Worm (Caenorhabditis elegans) whole organism, L1 larva: ENCODE measurements around the gene csn-5.
A peak's percentile ranks its signal among the peaks of the same experiment; 100 is the strongest.

ENCODE experiments used
- C16A3.4 ChIP-seq: fragments of 150-350 bp; optimal IDR thresholded peaks from 2 replicates; lab custom pipeline; 2014; ENCODE audit warnings: missing biosample characterization, missing genetic modification characterization
- Y116A8C.19 ChIP-seq: sonication (generic microtip); optimal IDR thresholded peaks from 2 replicates; lab custom pipeline; 2016; ENCODE audit warnings: missing compliant biosample characterization, missing genetic modification characterization, borderline replicate concordance
- aly-2 ChIP-seq: fragments of 150-350 bp; optimal IDR thresholded peaks from 2 replicates; lab custom pipeline; 2014; ENCODE audit warnings: missing biosample characterization, missing genetic modification characterization
- efl-1 ChIP-seq, 4 experiments: fragments of 150-350 bp; optimal IDR thresholded peaks in 3 of 4; peaks in 1 of 4; 1 replicate in 1 of 4; 2 replicates in 3 of 4; lab custom pipeline; 2014; ENCODE audit warnings: missing biosample characterization in 2 of 4, missing genetic modification characterization in 2 of 4, missing genetic modification reagents in 2 of 4
- egl-13 ChIP-seq: sonication (generic microtip); optimal IDR thresholded peaks from 2 replicates; lab custom pipeline; 2016; ENCODE audit warnings: missing genotype, missing genetic modification reagents, missing genetic modification characterization, missing compliant biosample characterization
- elt-2 ChIP-seq: sonication (generic microtip); optimal IDR thresholded peaks from 2 replicates; lab custom pipeline; 2016; ENCODE audit warnings: missing genetic modification characterization, mild to moderate bottlenecking, inconsistent platforms, missing compliant biosample characterization, missing genetic modification reagents
- elt-3 ChIP-seq, 6 experiments: fragments of 150-350 bp in 1 of 6; sonication (generic microtip); optimal IDR thresholded peaks; 2 replicates each; lab custom pipeline; 2017 to 2018; ENCODE audit warnings: missing biosample characterization in 6 of 6, missing genetic modification characterization in 6 of 6, inconsistent platforms in 1 of 6
- fkh-10 ChIP-seq: sonication (generic microtip); optimal IDR thresholded peaks from 2 replicates; lab custom pipeline; 2017; ENCODE audit warnings: missing biosample characterization, missing genetic modification reagents, missing genetic modification characterization
- fkh-8 ChIP-seq: sonication (generic microtip); optimal IDR thresholded peaks from 2 replicates; lab custom pipeline; 2016; ENCODE audit warnings: mild to moderate bottlenecking, missing genetic modification characterization, missing compliant biosample characterization
- grh-1 ChIP-seq: fragments of 200-800 bp; sonication (Bioruptor generic); IDR thresholded peaks from 2 replicates; pipeline ENCODE4 v1.3.6; 2022; ENCODE audit warnings: missing genetic modification reagents, missing genetic modification characterization, missing compliant biosample characterization
- hlh-4 ChIP-seq: sonication (generic microtip); optimal IDR thresholded peaks from 2 replicates; lab custom pipeline; 2016; ENCODE audit warnings: mild to moderate bottlenecking, missing genetic modification characterization, missing compliant biosample characterization
- jun-1 ChIP-seq: fragments of 150-350 bp; optimal IDR thresholded peaks from 2 replicates; lab custom pipeline; 2014; ENCODE audit warnings: missing biosample characterization, missing genetic modification reagents, missing genetic modification characterization
- lin-15B ChIP-seq: fragments of 150-350 bp; sonication (generic microtip); optimal IDR thresholded peaks from 3 replicates; lab custom pipeline; 2014; ENCODE audit warnings: missing biosample characterization, missing genetic modification characterization
- lsy-2 ChIP-seq, 2 experiments: fragments of 150-350 bp; optimal IDR thresholded peaks; 2 replicates each; lab custom pipeline; 2014; ENCODE audit warnings: missing biosample characterization in 2 of 2, missing genetic modification characterization in 2 of 2
- mab-9 ChIP-seq: fragments of 200-800 bp; sonication (Bioruptor generic); IDR thresholded peaks from 2 replicates; pipeline ENCODE4 v1.3.6; 2022; ENCODE audit warnings: missing genetic modification reagents, missing genetic modification characterization, missing compliant biosample characterization
- mep-1 ChIP-seq: fragments of 150-350 bp; optimal IDR thresholded peaks from 2 replicates; lab custom pipeline; 2014; ENCODE audit warnings: missing biosample characterization, missing genetic modification characterization
- nhr-19 ChIP-seq: fragments of 200-800 bp; sonication (Bioruptor generic); conservative IDR thresholded peaks from 2 replicates; pipeline ENCODE4 v1.3.6; 2022; ENCODE audit warnings: missing genetic modification characterization, missing compliant biosample characterization
- nhr-237 ChIP-seq: fragments of 150-350 bp; optimal IDR thresholded peaks from 2 replicates; lab custom pipeline; 2014; ENCODE audit warnings: missing biosample characterization, missing genetic modification characterization
- nhr-71 ChIP-seq: sonication (generic microtip); optimal IDR thresholded peaks from 2 replicates; lab custom pipeline; 2016; ENCODE audit warnings: mild to moderate bottlenecking, missing genetic modification characterization, moderate library complexity, missing compliant biosample characterization
- nhr-76 ChIP-seq: sonication (generic microtip); optimal IDR thresholded peaks from 2 replicates; lab custom pipeline; 2017; ENCODE audit warnings: missing biosample characterization, missing genetic modification characterization
- nhr-77 ChIP-seq: fragments of 150-350 bp; optimal IDR thresholded peaks from 2 replicates; lab custom pipeline; 2014; ENCODE audit warnings: missing biosample characterization, missing genetic modification characterization
- nhr-85 ChIP-seq: sonication (generic microtip); peaks from one replicate; lab custom pipeline; 2016; ENCODE audit warnings: missing genetic modification characterization, inconsistent platforms, missing compliant biosample characterization
- pax-3 ChIP-seq: fragments of 200-800 bp; sonication (Bioruptor generic); optimal IDR thresholded peaks from 2 replicates; lab custom pipeline; 2018; ENCODE audit warnings: mild to moderate bottlenecking, missing genetic modification characterization, moderate library complexity, missing compliant biosample characterization
- skn-1 ChIP-seq: fragments of 150-350 bp; optimal IDR thresholded peaks from 2 replicates; lab custom pipeline; 2014; ENCODE audit warnings: missing biosample characterization, missing genetic modification characterization
- snpc-4 ChIP-seq: fragments of 150-350 bp; optimal IDR thresholded peaks from 2 replicates; lab custom pipeline; 2014; ENCODE audit warnings: missing biosample characterization, missing genetic modification characterization
- tbx-2 ChIP-seq: sonication (generic microtip); optimal IDR thresholded peaks from 2 replicates; lab custom pipeline; 2016; ENCODE audit warnings: missing genetic modification characterization, missing compliant biosample characterization
- tlp-1 ChIP-seq: fragments of 150-350 bp; optimal IDR thresholded peaks from 2 replicates; lab custom pipeline; 2014; ENCODE audit warnings: missing biosample characterization, missing genetic modification characterization
- unc-130 ChIP-seq: fragments of 150-350 bp; optimal IDR thresholded peaks from 2 replicates; lab custom pipeline; 2017; ENCODE audit warnings: missing biosample characterization, missing genetic modification characterization, inconsistent platforms
- unc-62 ChIP-seq: fragments of 150-350 bp; optimal IDR thresholded peaks from 2 replicates; lab custom pipeline; 2014; ENCODE audit warnings: missing biosample characterization, missing genetic modification reagents, missing genetic modification characterization
- xbp-1 ChIP-seq: sonication (generic microtip); optimal IDR thresholded peaks from 2 replicates; lab custom pipeline; 2016; ENCODE audit warnings: missing genetic modification characterization, missing compliant biosample characterization
- zag-1 ChIP-seq: fragments of 150-350 bp; optimal IDR thresholded peaks from 2 replicates; lab custom pipeline; 2014; ENCODE audit warnings: missing biosample characterization, missing genetic modification characterization
- ztf-11 ChIP-seq, 2 experiments: sonication (generic microtip); optimal IDR thresholded peaks; 2 replicates each; lab custom pipeline; 2016 to 2017; ENCODE audit warnings: missing genetic modification characterization in 2 of 2, missing biosample characterization in 1 of 2, missing compliant biosample characterization in 1 of 2

csn-5 gene

DNA sequence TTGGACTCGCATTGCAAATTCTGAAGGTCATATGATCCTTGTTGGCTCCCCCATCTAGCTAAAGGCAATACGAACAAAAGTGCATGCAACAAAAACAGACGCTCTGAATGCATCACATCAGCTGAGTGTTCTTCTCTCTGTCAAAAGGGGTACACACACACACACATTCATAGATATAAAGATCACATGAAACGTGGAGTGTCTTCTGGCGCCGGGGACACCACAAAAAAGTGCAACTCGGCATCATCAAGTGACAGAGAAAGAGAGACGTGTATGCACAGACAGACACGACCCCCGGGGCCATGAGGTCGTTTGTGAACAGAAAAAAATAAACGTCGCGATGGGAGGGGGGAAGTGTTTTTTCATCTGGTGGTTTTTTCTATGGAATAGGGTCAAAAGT, 42.0 kb upstream of the csn-5 start (continued):
- TF ChIP-seq nhr-71 (tag; lab: Kevin White, UChicago) (peak; percentile 75), fkh-10 (GFP tag; lab: Kevin White, UChicago) (peak; percentile 26), fkh-8 (tag; lab: Kevin White, UChicago) (peak; percentile 62), nhr-85 (tag; lab: Kevin White, UChicago) (peak; percentile 37), jun-1 (tag; lab: Kevin White, UChicago) (peak; percentile 31), lsy-2 (tag; optimal IDR thresholded peaks at IDR 0.05; lab: Kevin White, UChicago) (peak; percentile 39 to 68), tbx-2 (tag; lab: Kevin White, UChicago) (peak; percentile 38), aly-2 (tag; lab: Kevin White, UChicago) (no peak), C16A3.4 (peak; percentile 64), nhr-76 (tag; lab: Kevin White, UChicago) (no peak), unc-62 (GFP tag; lab: Kevin White, UChicago) (no peak), nhr-77 (tag; lab: Kevin White, UChicago) (peak; percentile 46), nhr-237 (tag; lab: Kevin White, UChicago) (no peak), snpc-4 (tag; lab: Kevin White, UChicago) (peak; percentile 44), pax-3 (tag; lab: Kevin White, UChicago) (no peak), nhr-19 (GFP tag; lab: Robert Waterston, UW) (peak; percentile 40; the same call in 1 of the 2 replicates), elt-3 (tag; optimal IDR thresholded peaks at IDR 0.05; lab: Kevin White, UChicago) (no peak), ztf-11 (tag; optimal IDR thresholded peaks at IDR 0.05; lab: Kevin White, UChicago) (no peak)

DNA sequence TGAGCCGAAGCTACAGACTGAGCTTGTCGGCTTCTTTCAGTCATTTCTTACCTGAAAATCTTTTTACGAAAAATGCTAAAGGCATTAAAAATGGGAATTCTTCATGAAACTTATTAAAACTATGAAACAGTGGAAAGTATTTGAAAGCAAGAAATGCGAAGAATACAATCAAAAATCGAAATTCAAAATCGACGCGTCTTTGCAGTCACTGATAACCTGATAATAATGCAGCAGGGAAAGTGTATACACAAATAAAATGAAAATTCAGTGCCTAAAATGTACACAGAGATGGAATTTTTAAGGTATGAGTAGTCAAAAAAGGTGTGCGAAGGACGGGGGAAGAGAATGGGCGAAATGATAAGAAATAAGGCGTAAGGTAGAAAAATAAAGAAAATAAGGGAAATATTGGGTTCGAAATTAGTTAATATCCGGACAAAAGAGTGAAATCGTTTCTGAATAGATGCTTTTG, 34.7 kb upstream of the csn-5 start, which contains the start of gene C39H7.4:
Gene C39H7.4 (minus strand): TSS at position 51 of the 469 bp plus-strand sequence.
- TF ChIP-seq elt-2 (peak; percentile 55), mab-9 (GFP tag; lab: Robert Waterston, UW) (no peak)

DNA sequence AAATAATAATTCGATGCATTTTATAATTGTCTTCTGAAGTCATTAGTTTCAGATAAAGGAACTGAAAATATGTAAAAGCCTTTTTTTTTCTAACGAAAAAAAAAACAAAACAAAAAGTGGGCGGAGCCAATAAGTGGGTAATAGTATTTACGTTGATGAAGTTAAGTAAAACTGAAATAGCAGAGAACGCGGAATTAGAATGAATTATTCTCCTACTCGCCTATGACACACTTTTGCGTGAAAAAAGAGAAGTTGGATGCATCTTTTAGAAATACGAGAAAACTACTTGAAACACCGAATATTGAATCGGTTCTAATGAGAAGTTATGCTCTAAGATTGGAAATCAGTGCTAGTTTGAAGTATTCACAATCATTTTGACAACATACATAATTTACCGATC, 29.7 kb upstream of the csn-5 start, which contains the start of gene srsx-16:
Gene srsx-16 (minus strand): TSS at position 101 of the 400 bp plus-strand sequence.
- TF ChIP-seq pax-3 (tag; lab: Kevin White, UChicago) (no peak), efl-1 (optimal IDR thresholded peaks at IDR 0.05; lab: Kevin White, UChicago) (no peak), efl-1 (GFP tag; optimal IDR thresholded peaks at IDR 0.05 in 1 of 2; lab: Kevin White, UChicago) (peak in 1 of 2 experiments; percentile 76)

DNA sequence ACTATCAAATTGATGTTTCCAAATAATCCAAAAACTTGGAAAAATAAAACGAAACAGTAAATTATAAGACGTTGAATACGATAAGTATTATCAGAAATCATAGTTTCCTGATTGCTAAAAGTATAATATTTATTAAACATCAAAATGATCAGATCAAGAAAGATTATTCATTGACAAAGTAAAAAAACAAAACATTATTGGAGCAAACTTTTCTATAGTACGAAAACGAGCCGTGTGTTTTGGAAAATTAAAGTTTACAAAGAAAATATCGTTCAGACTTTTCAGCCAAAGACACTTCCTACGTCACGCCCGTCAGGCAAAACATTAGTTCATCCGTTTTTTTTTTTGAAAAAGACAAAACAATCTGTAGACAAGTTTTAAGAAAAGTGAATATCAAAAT, 25.6 kb upstream of the csn-5 start, which contains the start of gene srsx-15:
Gene srsx-15 (minus strand): TSS at position 101 of the 400 bp plus-strand sequence.
- TF ChIP-seq unc-130 (no peak), efl-1 (optimal IDR thresholded peaks at IDR 0.05; lab: Kevin White, UChicago) (no peak), efl-1 (GFP tag; optimal IDR thresholded peaks at IDR 0.05 in 1 of 2; lab: Kevin White, UChicago) (peak in 1 of 2 experiments; percentile 72)

DNA sequence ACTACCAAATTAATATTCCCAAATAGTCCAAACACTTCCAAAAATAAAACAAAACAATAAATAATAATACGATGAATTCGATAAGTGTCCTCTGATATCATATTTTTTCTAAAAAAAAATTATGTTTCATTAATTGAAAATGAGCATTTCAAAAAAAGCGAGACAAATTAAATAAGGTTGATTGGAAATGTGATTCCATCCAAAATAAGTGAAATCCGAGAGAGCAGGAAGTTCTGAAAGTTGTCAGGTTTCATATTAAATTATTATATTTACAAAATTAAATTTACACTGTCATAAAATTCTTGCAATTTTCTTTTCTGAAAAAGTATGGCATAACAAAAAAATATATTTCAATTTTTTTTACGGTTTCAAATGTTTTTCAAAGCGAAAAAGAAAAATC, 22.3 kb upstream of the csn-5 start, which contains the start of gene srsx-14:
Gene srsx-14 (minus strand): TSS at position 101 of the 400 bp plus-strand sequence.
- no peak for TF ChIP-seq grh-1 (GFP tag; lab: Robert Waterston, UW)
- no peak for TF ChIP-seq nhr-85 (tag; lab: Kevin White, UChicago)
- TF ChIP-seq elt-3 (tag; optimal IDR thresholded peaks at IDR 0.05; lab: Kevin White, UChicago) = no peak
- no peak for TF ChIP-seq fkh-10 (GFP tag; lab: Kevin White, UChicago)
- no peak for TF ChIP-seq zag-1
- TF ChIP-seq skn-1 (tag; lab: Kevin White, UChicago) = no peak
- TF ChIP-seq egl-13 = no peak
- no peak for TF ChIP-seq mep-1 (tag; lab: Kevin White, UChicago)
- no peak for TF ChIP-seq tlp-1 (tag; lab: Kevin White, UChicago)
- no peak for TF ChIP-seq hlh-4 (tag; lab: Kevin White, UChicago)
- TF ChIP-seq xbp-1 (tag; lab: Kevin White, UChicago) = no peak
- TF ChIP-seq Y116A8C.19 (tag; lab: Kevin White, UChicago) = no peak
- no peak for TF ChIP-seq jun-1 (tag; lab: Kevin White, UChicago)
- TF ChIP-seq unc-130 = no peak
- TF ChIP-seq nhr-19 (GFP tag; lab: Robert Waterston, UW) = no peak
- TF ChIP-seq lin-15B (tag; lab: Kevin White, UChicago) = no peak
